Fruit fly (Drosophila melanogaster) whole organism: Measurements from ENCODE around the gene barc.

ENCODE experiments used
- CG8478 ChIP-seq: fragments of >200 bp; optimal IDR thresholded peaks from 2 replicates; lab custom pipeline; 2018; ENCODE audit warnings: inconsistent platforms
- Dll ChIP-seq: fragments of >200 bp; optimal IDR thresholded peaks from 2 replicates; lab custom pipeline; 2017
- pan ChIP-seq: fragments of >200 bp; optimal IDR thresholded peaks from 2 replicates; lab custom pipeline; 2017
- psq ChIP-seq: fragments of >200 bp; optimal IDR thresholded peaks from 2 replicates; lab custom pipeline; 2017
- usp ChIP-seq: fragments of >200 bp; optimal IDR thresholded peaks from 2 replicates; lab custom pipeline; 2017; ENCODE audit warnings: missing biosample characterization, missing genetic modification characterization, mixed read lengths

DNA sequence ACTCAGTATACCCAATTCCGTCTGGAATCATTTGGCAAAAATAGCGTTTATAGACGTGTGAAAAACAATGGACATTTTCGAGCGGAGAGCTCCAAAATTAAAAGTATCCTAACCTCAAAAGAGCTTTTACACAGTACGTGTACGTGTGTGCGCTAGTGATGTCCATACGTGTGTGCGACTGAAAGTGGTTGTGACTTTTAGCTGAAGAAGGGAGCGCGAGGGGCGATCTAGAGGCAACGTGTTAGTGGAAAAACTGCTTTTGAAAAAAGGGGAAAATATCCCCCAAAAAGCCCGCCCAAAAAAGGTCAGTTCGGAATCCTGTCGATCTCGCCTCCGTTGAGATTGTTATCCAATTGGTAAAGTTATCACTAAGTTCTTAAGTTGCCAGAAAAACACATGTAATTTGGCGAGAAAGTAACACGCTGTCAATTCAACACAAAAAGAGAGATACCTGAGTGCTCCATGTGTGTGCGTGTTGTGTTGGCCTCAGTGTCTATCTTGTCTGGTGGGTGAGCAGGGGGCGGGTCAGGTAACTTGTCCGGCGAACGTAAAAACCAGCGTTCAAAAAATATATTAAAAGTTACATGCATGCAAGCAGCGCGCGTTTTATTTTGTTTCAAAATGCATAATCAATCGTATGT lies 930 bp upstream of the barc start:
- TF ChIP-seq psq (lab: Kevin White, UChicago) (no peak), Dll (lab: Kevin White, UChicago) (no peak), CG8478 (lab: Kevin White, UChicago) (no peak), usp (no peak), pan (lab: Kevin White, UChicago) (no peak)
